Worm (Caenorhabditis elegans): ENCODE data around the gene C02F12.8.

- no peak for TF ChIP-seq nhr-28 (tag; optimal IDR thresholded peaks at IDR 0.05)
- no peak for TF ChIP-seq nhr-76 (tag; optimal IDR thresholded peaks at IDR 0.05)
- TF ChIP-seq ztf-11 (tag; optimal IDR thresholded peaks at IDR 0.05) = no peak
- TF ChIP-seq ces-1 (GFP tag; optimal IDR thresholded peaks at IDR 0.05) = no peak
- TF ChIP-seq tbx-8 (GFP tag; optimal IDR thresholded peaks at IDR 0.05) = no peak
- TF ChIP-seq unc-62 (GFP tag; optimal IDR thresholded peaks at IDR 0.05) = no peak
- TF ChIP-seq lsy-2 (tag; optimal IDR thresholded peaks at IDR 0.05) = no peak
- TF ChIP-seq unc-39 (tag; optimal IDR thresholded peaks at IDR 0.05) = no peak
- TF ChIP-seq nhr-12 (tag; optimal IDR thresholded peaks at IDR 0.05) = no peak
Measured at ce11 chrX:3742223-3742622, 49.2 kb upstream of the C02F12.8 start, which contains the start of gene fkh-2.
